Fruit fly (Drosophila melanogaster) whole organism, pupa: ENCODE results near the gene Lasp.

Experiments used
- CG10348 ChIP-seq: fragments of 200-800 bp; sonication (Bioruptor generic); IDR thresholded peaks from 2 replicates; pipeline ENCODE4 v1.3.6; 2022; ENCODE audit warnings: missing biosample characterization, missing genetic modification characterization
- CG32121 ChIP-seq: fragments of 200-800 bp; sonication (Bioruptor generic); IDR thresholded peaks from 2 replicates; pipeline ENCODE4 v1.3.6; 2022; ENCODE audit warnings: missing biosample characterization, missing genetic modification characterization

DNA sequence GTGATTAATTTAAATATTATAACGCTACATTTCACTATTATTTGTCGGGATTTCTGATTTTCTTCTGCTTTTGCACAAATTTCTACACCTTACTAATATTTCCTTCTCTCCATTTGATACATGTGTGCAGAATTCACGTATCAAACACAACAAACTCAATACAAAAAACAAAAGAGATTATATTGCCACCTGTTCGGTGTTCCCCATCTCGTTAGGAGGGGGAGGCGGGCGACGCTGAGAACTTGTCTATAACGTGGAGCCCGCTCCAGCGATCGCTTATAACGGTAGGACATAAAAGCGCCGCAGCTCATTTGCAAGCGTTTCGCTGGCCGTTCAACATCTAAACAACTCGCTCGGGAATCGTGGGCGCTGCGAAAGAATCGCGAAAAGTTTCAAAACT is 21.8 kb upstream of the Lasp start, which contains the start of gene CG9701:
- TF ChIP-seq CG10348 (GFP tag; lab: Robert Waterston, UW), result no peak
- TF ChIP-seq CG32121 (GFP tag; lab: Robert Waterston, UW), result no peak
